Worm (Caenorhabditis elegans) whole organism, L1 larva: ENCODE results near the gene twk-42.

Experiments used
- Y116A8C.19 ChIP-seq: sonication (generic microtip); optimal IDR thresholded peaks from 2 replicates; lab custom pipeline; 2016; ENCODE audit warnings: missing compliant biosample characterization, missing genetic modification characterization, borderline replicate concordance
- ama-1 ChIP-seq: fragments of 150-350 bp; optimal IDR thresholded peaks from 2 replicates; lab custom pipeline; 2014
- ceh-82 ChIP-seq, 3 experiments: fragments of 150-350 bp in 1 of 3; sonication (generic microtip) in 2 of 3; optimal IDR thresholded peaks; 2 replicates each; lab custom pipeline; 2014 to 2017; ENCODE audit warnings: missing biosample characterization in 3 of 3, missing genetic modification characterization in 3 of 3
- dpl-1 ChIP-seq, 3 experiments: fragments of 150-350 bp in 2 of 3; sonication (generic microtip) in 1 of 3; optimal IDR thresholded peaks; 2 replicates each; lab custom pipeline; 2014 to 2017; ENCODE audit warnings: missing biosample characterization in 3 of 3, missing genetic modification characterization in 3 of 3, missing genetic modification reagents in 3 of 3
- elt-3 ChIP-seq, 6 experiments: fragments of 150-350 bp in 1 of 6; sonication (generic microtip); optimal IDR thresholded peaks; 2 replicates each; lab custom pipeline; 2017 to 2018; ENCODE audit warnings: missing biosample characterization in 6 of 6, missing genetic modification characterization in 6 of 6, inconsistent platforms in 1 of 6
- lin-13 ChIP-seq: fragments of 150-350 bp; optimal IDR thresholded peaks from 2 replicates; lab custom pipeline; 2014; ENCODE audit warnings: missing biosample characterization, missing genetic modification reagents, missing genetic modification characterization
- lin-14 ChIP-seq: fragments of 200-800 bp; sonication (Bioruptor generic); optimal IDR thresholded peaks from 2 replicates; lab custom pipeline; 2018; ENCODE audit warnings: mild to moderate bottlenecking, missing genetic modification characterization, moderate library complexity, missing compliant biosample characterization
- mdl-1 ChIP-seq, 2 experiments: fragments of 150-350 bp; optimal IDR thresholded peaks; 2 replicates each; lab custom pipeline; 2014 to 2017; ENCODE audit warnings: missing biosample characterization in 2 of 2, missing genetic modification characterization in 2 of 2, inconsistent platforms in 1 of 2
- nhr-85 ChIP-seq: sonication (generic microtip); peaks from one replicate; lab custom pipeline; 2016; ENCODE audit warnings: missing genetic modification characterization, inconsistent platforms, missing compliant biosample characterization
- pag-3 ChIP-seq: sonication (generic microtip); optimal IDR thresholded peaks from 2 replicates; lab custom pipeline; 2017; ENCODE audit warnings: missing genetic modification characterization, mild to moderate bottlenecking, missing compliant biosample characterization, antibody characterized with exemption, borderline replicate concordance; ENCODE audit not compliant: insufficient read depth
- skn-1 ChIP-seq: fragments of 150-350 bp; optimal IDR thresholded peaks from 2 replicates; lab custom pipeline; 2014; ENCODE audit warnings: missing biosample characterization, missing genetic modification characterization
- snpc-4 ChIP-seq: fragments of 150-350 bp; optimal IDR thresholded peaks from 2 replicates; lab custom pipeline; 2014; ENCODE audit warnings: missing biosample characterization, missing genetic modification characterization
- unc-130 ChIP-seq: fragments of 150-350 bp; optimal IDR thresholded peaks from 2 replicates; lab custom pipeline; 2017; ENCODE audit warnings: missing biosample characterization, missing genetic modification characterization, inconsistent platforms
- zag-1 ChIP-seq: fragments of 150-350 bp; optimal IDR thresholded peaks from 2 replicates; lab custom pipeline; 2014; ENCODE audit warnings: missing biosample characterization, missing genetic modification characterization

ce11 chrV:17696753-17697152, 35.7 kb downstream of the twk-42 start, which contains the start of gene spp-29:
- no peak for TF ChIP-seq dpl-1 (GFP tag; optimal IDR thresholded peaks at IDR 0.05; lab: Kevin White, UChicago)
- TF ChIP-seq skn-1: no peak
- no peak for TF ChIP-seq lin-13 (GFP tag; lab: Kevin White, UChicago)
- TF ChIP-seq snpc-4 (tag; lab: Kevin White, UChicago): no peak
- TF ChIP-seq pag-3 (tag; lab: Kevin White, UChicago): no peak
- TF ChIP-seq unc-130 (tag; lab: Kevin White, UChicago): no peak
- TF ChIP-seq lin-14 (GFP tag; lab: Kevin White, UChicago): no peak
- no peak for TF ChIP-seq ama-1 (lab: Kevin White, UChicago)
- no peak for TF ChIP-seq zag-1
- no peak for TF ChIP-seq elt-3 (tag; optimal IDR thresholded peaks at IDR 0.05; lab: Kevin White, UChicago)
- no peak for TF ChIP-seq nhr-85 (tag; lab: Kevin White, UChicago)
- no peak for TF ChIP-seq Y116A8C.19 (tag; lab: Kevin White, UChicago)
- TF ChIP-seq mdl-1 (tag; optimal IDR thresholded peaks at IDR 0.05; lab: Kevin White, UChicago): no peak
- no peak for TF ChIP-seq ceh-82 (tag; optimal IDR thresholded peaks at IDR 0.05; lab: Kevin White, UChicago)
